Worm (Caenorhabditis elegans) whole organism, mixed stage, embryonic: ENCODE data around the gene R160.6.

Experiments used
- M03D4.4 ChIP-seq: sonication (generic microtip); optimal IDR thresholded peaks from 2 replicates; lab custom pipeline; 2017; ENCODE audit warnings: mild to moderate bottlenecking, missing genetic modification characterization, missing compliant biosample characterization
- bed-3 ChIP-seq: fragments of 200-800 bp; sonication (Bioruptor generic); optimal IDR thresholded peaks from 3 replicates; lab custom pipeline; 2018; ENCODE audit warnings: mild to moderate bottlenecking, missing genetic modification characterization, moderate library complexity, missing compliant biosample characterization
- blmp-1 ChIP-seq: fragments of 150-350 bp; optimal IDR thresholded peaks from 2 replicates; lab custom pipeline; 2014; ENCODE audit warnings: missing biosample characterization, missing genetic modification characterization
- ceh-39 ChIP-seq: fragments of 150-350 bp; optimal IDR thresholded peaks from 2 replicates; lab custom pipeline; 2014; ENCODE audit warnings: missing biosample characterization, missing genetic modification characterization
- ceh-43 ChIP-seq: fragments of 200-800 bp; sonication (Bioruptor generic); optimal IDR thresholded peaks from 2 replicates; lab custom pipeline; 2018; ENCODE audit warnings: mild to moderate bottlenecking, missing genetic modification characterization, moderate library complexity, missing compliant biosample characterization
- ceh-83 ChIP-seq: fragments of 200-800 bp; sonication (Bioruptor generic); optimal IDR thresholded peaks from 2 replicates; lab custom pipeline; 2018; ENCODE audit warnings: mild to moderate bottlenecking, missing genetic modification characterization, missing compliant biosample characterization
- ces-1 ChIP-seq: fragments of 150-350 bp; optimal IDR thresholded peaks from 2 replicates; lab custom pipeline; 2014; ENCODE audit warnings: missing biosample characterization, missing genetic modification reagents, missing genetic modification characterization
- cnd-1 ChIP-seq: fragments of 200-800 bp; sonication (Bioruptor generic); optimal IDR thresholded peaks from 2 replicates; lab custom pipeline; 2018; ENCODE audit warnings: mild to moderate bottlenecking, missing genetic modification characterization, missing compliant biosample characterization
- elt-1 ChIP-seq: sonication (generic microtip); optimal IDR thresholded peaks from 2 replicates; lab custom pipeline; 2017; ENCODE audit warnings: missing genetic modification characterization, mild to moderate bottlenecking, missing compliant biosample characterization, antibody characterized with exemption, moderate library complexity, borderline replicate concordance; ENCODE audit not compliant: insufficient read depth
- elt-3 ChIP-seq: fragments of 150-350 bp; optimal IDR thresholded peaks from 2 replicates; lab custom pipeline; 2014; ENCODE audit warnings: missing biosample characterization, missing genetic modification characterization
- flh-1 ChIP-seq: fragments of 200-800 bp; sonication (Bioruptor generic); optimal IDR thresholded peaks from 2 replicates; lab custom pipeline; 2018; ENCODE audit warnings: mild to moderate bottlenecking, missing genetic modification characterization, moderate library complexity, missing compliant biosample characterization
- hlh-1 ChIP-seq: fragments of 150-350 bp; optimal IDR thresholded peaks from 2 replicates; lab custom pipeline; 2014; ENCODE audit warnings: missing biosample characterization, missing genetic modification reagents, missing genetic modification characterization
- lin-13 ChIP-seq: fragments of 150-350 bp; optimal IDR thresholded peaks from 2 replicates; lab custom pipeline; 2014; ENCODE audit warnings: missing biosample characterization, missing genetic modification characterization
- lin-32 ChIP-seq: fragments of 200-800 bp; sonication (Bioruptor generic); optimal IDR thresholded peaks from 2 replicates; lab custom pipeline; 2018; ENCODE audit warnings: mild to moderate bottlenecking, missing genetic modification characterization, missing compliant biosample characterization
- lsy-2 ChIP-seq: fragments of 150-350 bp; optimal IDR thresholded peaks from 2 replicates; lab custom pipeline; 2014; ENCODE audit warnings: missing biosample characterization, missing genetic modification characterization
- mab-5 ChIP-seq: fragments of 150-350 bp; optimal IDR thresholded peaks from 2 replicates; lab custom pipeline; 2014; ENCODE audit warnings: missing biosample characterization, missing genetic modification characterization
- mep-1 ChIP-seq: fragments of 150-350 bp; optimal IDR thresholded peaks from 2 replicates; lab custom pipeline; 2017; ENCODE audit warnings: missing biosample characterization, missing genetic modification reagents, missing genetic modification characterization, inconsistent platforms
- nhr-237 ChIP-seq: fragments of 150-350 bp; optimal IDR thresholded peaks from 2 replicates; lab custom pipeline; 2014; ENCODE audit warnings: missing biosample characterization, missing genetic modification characterization
- nhr-28 ChIP-seq: fragments of 150-350 bp; optimal IDR thresholded peaks from 2 replicates; lab custom pipeline; 2014; ENCODE audit warnings: missing biosample characterization, missing genetic modification characterization
- pha-4 ChIP-seq: fragments of 150-350 bp; optimal IDR thresholded peaks from 2 replicates; lab custom pipeline; 2018; ENCODE audit warnings: missing biosample characterization, missing genetic modification reagents, missing genetic modification characterization
- snpc-4 ChIP-seq: fragments of 150-350 bp; optimal IDR thresholded peaks from 2 replicates; lab custom pipeline; 2014; ENCODE audit warnings: missing biosample characterization, missing genetic modification characterization
- sptf-1 ChIP-seq: sonication (generic microtip); optimal IDR thresholded peaks from 2 replicates; lab custom pipeline; 2017; ENCODE audit warnings: mild to moderate bottlenecking, missing genetic modification characterization, moderate library complexity, missing compliant biosample characterization
- tbx-8 ChIP-seq: fragments of 200-800 bp; sonication (Bioruptor generic); optimal IDR thresholded peaks from 2 replicates; lab custom pipeline; 2018; ENCODE audit warnings: mild to moderate bottlenecking, missing genetic modification characterization, moderate library complexity, missing compliant biosample characterization
- unc-120 ChIP-seq: sonication (generic microtip); optimal IDR thresholded peaks from 2 replicates; lab custom pipeline; 2017; ENCODE audit warnings: missing genetic modification characterization, missing compliant biosample characterization; ENCODE audit not compliant: poor library complexity, severe bottlenecking
- unc-39 ChIP-seq: fragments of 150-350 bp; optimal IDR thresholded peaks from 2 replicates; lab custom pipeline; 2014; ENCODE audit warnings: missing biosample characterization, missing genetic modification characterization
- unc-62 ChIP-seq: fragments of 150-350 bp; optimal IDR thresholded peaks from 2 replicates; lab custom pipeline; 2014; ENCODE audit warnings: missing biosample characterization, missing genetic modification reagents, missing genetic modification characterization
- zip-8 ChIP-seq: fragments of 150-350 bp; optimal IDR thresholded peaks from 2 replicates; lab custom pipeline; 2014; ENCODE audit warnings: missing biosample characterization, missing genetic modification characterization
- ztf-11 ChIP-seq: fragments of 150-350 bp; optimal IDR thresholded peaks from 2 replicates; lab custom pipeline; 2014; ENCODE audit warnings: missing biosample characterization, missing genetic modification characterization

R160.6 gene

DNA sequence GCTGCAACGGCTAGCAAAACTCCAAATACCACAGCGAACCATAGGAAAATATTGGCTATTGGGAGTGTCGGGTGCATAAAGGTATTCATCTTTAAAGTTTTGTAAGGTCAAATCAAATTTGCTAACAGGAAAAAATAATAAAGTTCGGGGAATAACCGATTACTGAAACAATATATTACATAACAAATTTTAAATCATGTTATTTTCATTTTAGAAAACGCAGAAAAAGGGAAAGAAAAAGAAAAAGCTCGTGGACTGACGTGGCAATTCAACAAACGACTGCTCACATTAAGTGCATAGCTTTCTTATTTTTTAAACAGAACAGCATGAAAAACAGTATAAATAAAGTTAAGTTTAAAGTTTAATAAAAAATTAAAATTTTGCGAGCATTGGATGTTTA lies at the start of gene R160.6:
R160.6 (minus strand) TSS at position 101 of the 400 bp plus-strand sequence.
- TF ChIP-seq ztf-11 (no peak), unc-120 (tag; lab: Kevin White, UChicago) (no peak), ces-1 (no peak), mab-5 (no peak), ceh-83 (no peak), mep-1 (no peak), bed-3 (GFP tag; lab: Kevin White, UChicago) (no peak), cnd-1 (tag; lab: Kevin White, UChicago) (no peak)

DNA sequence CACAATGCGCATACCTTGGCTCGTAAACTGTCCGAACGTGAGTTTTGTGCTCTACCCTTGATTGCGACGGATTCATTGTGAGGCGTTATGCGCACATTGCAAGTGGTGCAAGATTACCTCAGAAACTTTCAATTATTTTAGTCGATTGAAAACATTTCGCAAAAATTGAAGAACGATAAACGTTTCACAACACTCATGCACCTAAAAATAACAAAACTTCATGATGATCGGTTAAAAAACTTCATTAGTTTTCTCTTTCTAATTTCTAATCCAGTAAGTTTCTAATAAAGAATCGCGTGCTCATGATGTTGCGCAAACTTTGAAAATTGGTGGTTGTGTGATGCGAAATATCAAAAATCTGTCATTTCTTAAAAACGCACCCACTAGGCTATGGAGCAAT lies 45.7 kb upstream of the R160.6 start, which contains the start of gene dop-1:
dop-1 (minus strand) TSS at position 101 of the 400 bp plus-strand sequence.
- TF ChIP-seq elt-3 (no peak), ztf-11 (no peak), nhr-28 (tag; lab: Kevin White, UChicago) (no peak), M03D4.4 (tag; lab: Kevin White, UChicago) (no peak), tbx-8 (GFP tag; lab: Kevin White, UChicago) (no peak), hlh-1 (no peak), unc-120 (tag; lab: Kevin White, UChicago) (no peak), lin-13 (no peak), zip-8 (tag; lab: Kevin White, UChicago) (no peak), lsy-2 (tag; lab: Kevin White, UChicago) (no peak), ces-1 (no peak), bed-3 (GFP tag; lab: Kevin White, UChicago) (no peak), unc-62 (no peak), elt-1 (no peak)

DNA sequence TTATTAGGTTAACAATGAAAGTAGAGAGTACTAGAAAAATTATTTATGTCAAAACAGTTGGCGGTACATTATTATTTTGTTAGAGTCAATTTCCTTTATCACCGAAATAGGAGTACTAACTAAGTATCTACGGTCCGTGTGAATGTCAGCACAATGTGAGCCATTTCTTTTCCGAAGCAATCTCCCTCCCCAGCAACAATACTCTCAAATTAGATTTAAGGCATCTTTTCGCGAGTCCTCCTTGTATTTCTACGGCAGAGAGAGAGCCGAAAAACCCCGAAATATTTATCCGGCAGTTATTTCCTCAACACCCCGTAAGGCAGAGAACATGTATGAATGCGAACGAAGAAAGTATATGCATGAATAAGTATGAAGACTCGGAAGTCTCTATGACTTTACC lies 42.3 kb upstream of the R160.6 start:
- TF ChIP-seq ces-1 = peak; percentile 76
- TF ChIP-seq blmp-1 (tag; lab: Kevin White, UChicago) = no peak
- TF ChIP-seq lin-32 (GFP tag; lab: Kevin White, UChicago) = no peak

DNA sequence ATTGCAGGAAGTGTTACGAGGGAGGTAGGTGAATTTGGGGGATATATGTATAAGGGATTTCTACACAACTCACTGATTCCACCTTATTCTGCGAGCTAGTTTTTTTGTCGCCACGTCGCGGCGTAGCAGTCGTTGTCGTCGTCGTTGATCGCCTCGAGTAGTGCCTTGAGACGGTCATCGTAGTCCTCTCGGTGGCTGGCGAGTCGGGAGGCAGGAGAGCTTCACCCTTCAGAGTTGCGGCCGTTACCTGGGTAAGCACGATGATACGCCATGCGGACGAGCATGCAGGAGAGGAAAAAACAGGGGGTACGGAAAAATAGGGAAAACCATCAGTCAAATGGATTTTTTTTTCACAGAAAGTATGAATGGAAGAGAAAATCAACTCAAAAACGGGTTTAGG lies 40.2 kb upstream of the R160.6 start:
- no peak for TF ChIP-seq nhr-237 (tag; lab: Kevin White, UChicago)

DNA sequence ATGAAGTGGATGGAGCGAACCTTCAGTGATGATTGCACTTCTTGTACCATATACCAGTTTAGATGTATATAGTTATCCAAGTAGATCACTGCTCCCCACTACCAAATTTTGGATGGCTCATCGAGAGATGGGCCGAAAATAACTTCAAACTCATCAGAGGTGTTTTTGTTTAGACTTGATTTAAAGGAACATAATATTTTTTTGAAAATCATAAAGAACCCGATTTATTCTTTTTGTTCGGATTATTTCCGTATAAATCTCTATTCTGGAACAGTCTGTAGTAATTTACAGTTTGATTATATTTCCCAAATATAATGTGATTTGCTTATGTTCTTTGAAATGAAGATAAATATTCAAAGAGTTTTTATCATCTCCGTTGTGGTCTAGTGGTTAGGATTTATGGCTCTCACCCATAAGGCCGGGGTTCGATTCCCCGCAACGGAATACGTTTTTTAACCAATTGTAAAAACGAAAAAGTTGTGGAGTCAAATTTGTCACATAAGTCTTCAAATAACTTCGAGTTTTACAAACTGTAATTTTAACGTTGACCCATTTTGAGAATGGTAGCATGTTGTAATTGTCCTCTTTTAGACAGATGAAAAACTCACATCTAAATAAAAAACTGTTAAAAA lies 37.4 kb upstream of the R160.6 start:
- TF ChIP-seq tbx-8 (GFP tag; lab: Kevin White, UChicago) (no peak), elt-3 (no peak), ceh-83 (no peak), unc-120 (tag; lab: Kevin White, UChicago) (no peak), sptf-1 (no peak), lin-13 (no peak), mep-1 (no peak)

DNA sequence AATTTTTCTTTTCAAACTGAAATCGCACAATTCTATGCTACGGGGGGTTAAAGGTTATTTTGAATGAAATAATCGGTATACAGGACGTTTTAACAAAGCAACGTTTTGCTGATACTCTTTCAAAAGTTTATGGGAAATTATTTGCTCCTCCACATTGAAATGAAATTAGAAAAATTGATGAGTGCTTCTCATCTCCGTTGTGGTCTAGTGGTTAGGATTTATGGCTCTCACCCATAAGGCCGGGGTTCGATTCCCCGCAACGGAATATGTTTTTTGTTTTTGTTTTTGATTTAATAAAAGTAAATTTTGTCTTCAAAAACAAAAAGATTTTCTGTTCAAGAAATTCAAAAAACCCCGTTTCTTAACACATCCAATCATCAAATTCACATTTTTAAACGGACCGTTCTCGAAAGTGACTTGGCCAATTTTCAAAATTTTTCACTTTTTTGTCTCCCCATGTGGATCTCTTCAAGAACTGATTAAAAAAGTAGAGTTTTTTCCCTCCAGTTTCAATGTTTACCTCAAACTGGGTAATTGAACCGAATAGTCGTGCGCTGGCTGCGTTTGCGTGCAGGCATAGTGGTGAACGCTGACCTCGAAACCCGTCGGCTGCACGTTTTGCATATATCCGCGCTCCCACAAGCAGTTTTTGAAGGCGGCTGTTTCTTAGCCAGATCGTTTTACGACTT lies 36.7 kb upstream of the R160.6 start:
- TF ChIP-seq ceh-83 (no peak), nhr-237 (tag; lab: Kevin White, UChicago) (no peak), flh-1 (GFP tag; lab: Kevin White, UChicago) (no peak), lin-32 (GFP tag; lab: Kevin White, UChicago) (no peak), lin-13 (no peak), elt-3 (no peak), unc-120 (tag; lab: Kevin White, UChicago) (no peak), blmp-1 (tag; lab: Kevin White, UChicago) (no peak), zip-8 (tag; lab: Kevin White, UChicago) (no peak), pha-4 (tag; lab: Kevin White, UChicago) (no peak), ceh-43 (GFP tag; lab: Kevin White, UChicago) (no peak), unc-62 (no peak), ceh-39 (tag; lab: Kevin White, UChicago) (no peak)

DNA sequence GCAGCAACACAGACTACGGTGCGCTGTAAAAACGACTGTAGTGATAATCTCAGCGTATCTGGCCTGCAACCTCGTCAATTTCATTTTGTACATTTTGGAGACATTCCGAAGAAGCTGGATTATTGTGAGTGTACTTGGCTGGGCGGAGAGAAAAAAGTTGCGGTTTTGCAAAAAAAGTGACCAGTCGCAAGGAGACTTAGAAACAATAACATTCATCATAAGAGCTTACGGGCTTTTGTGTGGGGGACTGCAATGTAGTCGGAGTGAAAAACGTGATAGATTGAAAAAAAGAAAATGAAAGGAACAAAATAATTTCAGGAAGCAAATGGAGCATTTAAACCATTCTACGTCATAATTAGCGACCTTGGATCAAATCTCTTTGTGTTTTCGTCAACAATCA lies 35.4 kb upstream of the R160.6 start:
- TF ChIP-seq zip-8 (tag; lab: Kevin White, UChicago) (no peak), pha-4 (tag; lab: Kevin White, UChicago) (no peak), elt-3 (no peak), sptf-1 (no peak), ztf-11 (no peak), hlh-1 (no peak), unc-39 (tag; lab: Kevin White, UChicago) (no peak), unc-62 (no peak), ceh-43 (GFP tag; lab: Kevin White, UChicago) (no peak), M03D4.4 (tag; lab: Kevin White, UChicago) (no peak), snpc-4 (no peak), lsy-2 (tag; lab: Kevin White, UChicago) (no peak)
